Worm (Caenorhabditis elegans): Measurements from ENCODE around the gene C16C8.8.

The C16C8.8 gene

ce11 chrII:3446647-3447046, 14.8 kb downstream of the C16C8.8 start, which contains the start of the genes C16C8.20 and gldi-6:
TSS of gene C16C8.20 (plus strand) at chrII:3446947.
TSS of gene gldi-6 (plus strand) at chrII:3446947.
- TF ChIP-seq pat-9 (tag; optimal IDR thresholded peaks at IDR 0.05) = no peak
- TF ChIP-seq mec-3 (tag; optimal IDR thresholded peaks at IDR 0.05; ENCODE audit: borderline replicate concordance) = no peak
- TF ChIP-seq ref-2 (tag; optimal IDR thresholded peaks at IDR 0.05) = no peak
- TF ChIP-seq tbx-2 (tag; optimal IDR thresholded peaks at IDR 0.05) = no peak
- no peak for TF ChIP-seq nhr-232 (tag; optimal IDR thresholded peaks at IDR 0.05)
- TF ChIP-seq ceh-34 (tag; optimal IDR thresholded peaks at IDR 0.05) = no peak
- no peak for TF ChIP-seq tbx-7 (tag; optimal IDR thresholded peaks at IDR 0.05)
- TF ChIP-seq ceh-30 (tag; optimal IDR thresholded peaks at IDR 0.05) = no peak
- TF ChIP-seq eyg-1 (tag; optimal IDR thresholded peaks at IDR 0.05) = no peak
- no peak for TF ChIP-seq K09A11.1 (tag; optimal IDR thresholded peaks at IDR 0.05; ENCODE audit: insufficient read depth)
- no peak for TF ChIP-seq ceh-24 (tag; optimal IDR thresholded peaks at IDR 0.05)
- no peak for TF ChIP-seq ceh-14 (tag; optimal IDR thresholded peaks at IDR 0.05)
- no peak for TF ChIP-seq hlh-30 (tag; optimal IDR thresholded peaks at IDR 0.05; ENCODE audit: insufficient read depth)
- no peak for TF ChIP-seq sdc-2 (tag; optimal IDR thresholded peaks at IDR 0.05)
- no peak for TF ChIP-seq C08G9.2 (tag; optimal IDR thresholded peaks at IDR 0.05)
- no peak for TF ChIP-seq ceh-6 (GFP tag; optimal IDR thresholded peaks at IDR 0.05)
- no peak for TF ChIP-seq ets-4 (tag; optimal IDR thresholded peaks at IDR 0.05)

- no peak for TF ChIP-seq hlh-15 (tag; optimal IDR thresholded peaks at IDR 0.05)
- TF ChIP-seq ceh-34 (tag; optimal IDR thresholded peaks at IDR 0.05) = no peak
- no peak for TF ChIP-seq ceh-19 (GFP tag; optimal IDR thresholded peaks at IDR 0.05)
- TF ChIP-seq unc-55 (GFP tag; optimal IDR thresholded peaks at IDR 0.05) = no peak
- no peak for TF ChIP-seq unc-86 (tag; optimal IDR thresholded peaks at IDR 0.05)
- no peak for TF ChIP-seq zip-5 (tag; optimal IDR thresholded peaks at IDR 0.05)
- no peak for TF ChIP-seq lim-6 (tag; optimal IDR thresholded peaks at IDR 0.05)
- TF ChIP-seq elt-2 (tag; optimal IDR thresholded peaks at IDR 0.05) = no peak
- TF ChIP-seq ahr-1 (tag; optimal IDR thresholded peaks at IDR 0.05) = no peak
- no peak for TF ChIP-seq K02D7.2 (tag; optimal IDR thresholded peaks at IDR 0.05)
- TF ChIP-seq ets-4 (tag; optimal IDR thresholded peaks at IDR 0.05) = no peak
- TF ChIP-seq fkh-6 (tag; optimal IDR thresholded peaks at IDR 0.05) = no peak
- no peak for TF ChIP-seq ceh-22 (tag; optimal IDR thresholded peaks at IDR 0.05)
Observed at ce11 chrII:3445285-3445806, 16.1 kb downstream of the C16C8.8 start, which contains the start of the genes C16C8.5 and C16C8.16. TSS of gene C16C8.5 (minus strand) at chrII:3445385. TSS of gene C16C8.16 (plus strand) at chrII:3445756.

ce11 chrII:3444280-3444679, 17.2 kb downstream of the C16C8.8 start, which contains the start of gene C16C8.4:
TSS of gene C16C8.4 (minus strand) at chrII:3444380.
- TF ChIP-seq sox-2 (GFP tag; IDR thresholded peaks at IDR 0.05) (no peak), elt-2 (tag; optimal IDR thresholded peaks at IDR 0.05) (no peak)

ce11 chrII:3443154-3443553, 18.3 kb downstream of the C16C8.8 start, which contains the start of gene C16C8.22:
TSS of gene C16C8.22 (minus strand) at chrII:3443254.
- no peak for TF ChIP-seq sdc-2 (tag; optimal IDR thresholded peaks at IDR 0.05)
- no peak for TF ChIP-seq pqm-1 (tag; optimal IDR thresholded peaks at IDR 0.05)
- no peak for TF ChIP-seq tbx-7 (tag; optimal IDR thresholded peaks at IDR 0.05)

- TF ChIP-seq tbx-2 (tag; optimal IDR thresholded peaks at IDR 0.05) (no peak), nfya-1 (tag; optimal IDR thresholded peaks at IDR 0.05) (no peak)
Observed at ce11 chrII:3441377-3441776, 20.1 kb downstream of the C16C8.8 start, which contains the start of gene C16C8.27. TSS of gene C16C8.27 (plus strand) at chrII:3441677.

- TF ChIP-seq ttx-3 (tag; optimal IDR thresholded peaks at IDR 0.05) = no peak
- TF ChIP-seq nfya-1 (tag; optimal IDR thresholded peaks at IDR 0.05) = no peak
- TF ChIP-seq unc-3 (GFP tag; conservative IDR thresholded peaks at IDR 0.05) = no peak
- TF ChIP-seq unc-3 (tag; optimal IDR thresholded peaks at IDR 0.05) = no peak
- no peak for TF ChIP-seq hlh-6 (tag; optimal IDR thresholded peaks at IDR 0.05)
- TF ChIP-seq npax-4 (tag; optimal IDR thresholded peaks at IDR 0.05) = no peak
- TF ChIP-seq ceh-24 (tag; optimal IDR thresholded peaks at IDR 0.05) = no peak
- no peak for TF ChIP-seq Y22D7AL.16 (tag; optimal IDR thresholded peaks at IDR 0.05)
- no peak for TF ChIP-seq fkh-10 (GFP tag; optimal IDR thresholded peaks at IDR 0.05)
- TF ChIP-seq K09A11.1 (tag; optimal IDR thresholded peaks at IDR 0.05; ENCODE audit: insufficient read depth) = no peak
- no peak for TF ChIP-seq syd-9 (tag; optimal IDR thresholded peaks at IDR 0.05)
Observed at ce11 chrII:3440641-3440926, 20.9 kb downstream of the C16C8.8 start, which contains the start of gene C16C8.17. TSS of gene C16C8.17 (plus strand) at chrII:3440827.

All from whole organism, late embryonic.